Worm (Caenorhabditis elegans) whole organism, L2 larva: Measurements from ENCODE around the gene snt-6.

Experiments
- lin-39 ChIP-seq: fragments of 150-350 bp; optimal IDR thresholded peaks from 2 replicates; lab custom pipeline; 2014; ENCODE audit warnings: missing biosample characterization, missing genetic modification reagents, missing genetic modification characterization
- snpc-4 ChIP-seq: fragments of 150-350 bp; optimal IDR thresholded peaks from 2 replicates; lab custom pipeline; 2014; ENCODE audit warnings: missing biosample characterization, missing genetic modification characterization

ce11 chrII:701371-702139 lies 48.5 kb downstream of the snt-6 start, which contains the start of gene thoc-1:
- TF ChIP-seq lin-39 = no peak
- TF ChIP-seq snpc-4 = no peak
